Fruit fly (Drosophila melanogaster): ENCODE data around the gene ncd.

The ncd gene

DNA sequence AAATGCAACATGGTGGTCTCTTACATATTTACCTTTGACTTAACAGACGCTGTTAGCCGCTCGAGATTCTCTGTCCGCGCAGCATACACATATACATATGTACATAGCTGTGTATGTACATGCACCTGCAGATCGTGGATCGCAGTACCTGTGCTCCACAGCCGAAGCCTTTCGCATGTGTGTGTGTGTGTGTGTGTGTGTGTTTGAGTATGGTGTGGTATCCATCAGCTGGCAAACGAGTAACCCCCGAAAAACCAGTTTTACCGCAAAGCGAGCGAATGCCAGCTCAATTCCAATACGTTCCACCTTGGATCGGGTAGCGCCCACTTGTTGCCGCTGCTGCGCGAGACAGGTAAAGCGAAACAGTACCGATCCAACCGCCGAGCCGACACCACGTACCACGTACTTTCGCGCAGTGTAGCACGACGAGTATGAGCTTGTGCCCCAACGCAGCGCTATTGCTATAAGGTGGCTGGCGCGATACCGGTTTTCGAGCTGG is 34.4 kb upstream of the ncd start, which contains the start of gene Cad99C:
Cad99C (plus strand) TSS at position 365 of the 499 bp plus-strand sequence.
- TF ChIP-seq trh (GFP tag; optimal IDR thresholded peaks at IDR 0.05) (no peak), CG31224 (GFP tag; IDR thresholded peaks at IDR 0.05) (0 out of 2 replicates have a peak, but pooled peaks have one; percentile 15), esg (GFP tag; conservative IDR thresholded peaks at IDR 0.05) (peak; percentile 38; the same call in 1 of the 2 replicates), CG13894 (tag; optimal IDR thresholded peaks at IDR 0.05) (peak; percentile 69), CG34422 (GFP tag; IDR thresholded peaks at IDR 0.05) (0 out of 3 replicates have a peak, but pooled peaks have one; percentile 38), tll (GFP tag; optimal IDR thresholded peaks at IDR 0.05) (no peak), ftz-f1 (GFP tag; optimal IDR thresholded peaks at IDR 0.05) (peak; percentile 53), unc-4 (GFP tag; IDR thresholded peaks at IDR 0.05; ENCODE audit: partially characterized antibody) (peak; percentile 35; the same call in 1 of the 2 replicates), Lhr (GFP tag; optimal IDR thresholded peaks at IDR 0.05) (no peak), CG43689 (GFP tag; IDR thresholded peaks at IDR 0.05) (no peak), CG2889 (GFP tag; IDR thresholded peaks at IDR 0.05) (no peak), eve (GFP tag; optimal IDR thresholded peaks at IDR 0.05) (no peak), Opbp (GFP tag; IDR thresholded peaks at IDR 0.05; ENCODE audit: partially characterized antibody) (peak; percentile 57; the same call in 2 of the 3 replicates), Vsx1 (GFP tag; optimal IDR thresholded peaks at IDR 0.05) (peak; percentile 51), kni (GFP tag; optimal IDR thresholded peaks at IDR 0.05) (peak; percentile 95), CG17361 (GFP tag; IDR thresholded peaks at IDR 0.05) (no peak), pros (GFP tag; optimal IDR thresholded peaks at IDR 0.05) (peak; percentile 62), CG7963 (GFP tag; IDR thresholded peaks at IDR 0.05; ENCODE audit: partially characterized antibody) (0 out of 3 replicates have a peak, but pooled peaks have one; percentile 17), lbe (GFP tag; optimal IDR thresholded peaks at IDR 0.05) (peak; percentile 18), CG12769 (tag; optimal IDR thresholded peaks at IDR 0.05) (peak; percentile 50), MTF-1 (GFP tag; optimal IDR thresholded peaks at IDR 0.05; ENCODE audit: borderline replicate concordance) (no peak), kah (GFP tag; optimal IDR thresholded peaks at IDR 0.05) (peak; percentile 89), sna (GFP tag; IDR thresholded peaks at IDR 0.05; ENCODE audit: partially characterized antibody) (0 out of 2 replicates have a peak, but pooled peaks have one; percentile 43), CG1647 (GFP tag; optimal IDR thresholded peaks at IDR 0.05) (no peak), nom (GFP tag; optimal IDR thresholded peaks at IDR 0.05) (peak; percentile 50), CG17385 (GFP tag; optimal IDR thresholded peaks at IDR 0.05) (peak; percentile 1), mld (GFP tag; IDR thresholded peaks at IDR 0.05; ENCODE audit: partially characterized antibody) (0 out of 3 replicates have a peak, but pooled peaks have one; percentile 33), amos (GFP tag; IDR thresholded peaks at IDR 0.05; ENCODE audit: partially characterized antibody) (peak; percentile 39; the same call in 1 of the 2 replicates), btn (GFP tag; optimal IDR thresholded peaks at IDR 0.05) (no peak), Bgb (GFP tag; IDR thresholded peaks at IDR 0.05; ENCODE audit: partially characterized antibody) (peak; percentile 44; the same call in 1 of the 2 replicates), sr (GFP tag; IDR thresholded peaks at IDR 0.05) (peak; percentile 71; the same call in 2 of the 3 replicates), crp (GFP tag; optimal IDR thresholded peaks at IDR 0.05) (peak in 1 of 2 experiments; percentile 59), CG17612 (GFP tag; IDR thresholded peaks at IDR 0.05) (no peak), Med (GFP tag) (peak; percentile 78), Adf1 (GFP tag; IDR thresholded peaks at IDR 0.05) (peak; percentile 36; the same call in 1 of the 2 replicates), CG2199 (GFP tag; IDR thresholded peaks at IDR 0.05) (peak; percentile 84), CG10274 (GFP tag; optimal IDR thresholded peaks at IDR 0.05) (no peak), CG6175 (GFP tag; IDR thresholded peaks at IDR 0.05) (peak; percentile 86), chinmo (GFP tag; IDR thresholded peaks at IDR 0.05; ENCODE audit: partially characterized antibody) (peak; percentile 98), HLH54F (GFP tag; optimal IDR thresholded peaks at IDR 0.05) (no peak), Side (GFP tag; optimal IDR thresholded peaks at IDR 0.05) (peak; percentile 1), vfl (GFP tag; optimal IDR thresholded peaks at IDR 0.05) (no peak), pnt (GFP tag; optimal IDR thresholded peaks at IDR 0.05) (peak; percentile 1), CG12155 (GFP tag; optimal IDR thresholded peaks at IDR 0.05) (peak; percentile 24), D (optimal IDR thresholded peaks at IDR 0.05) (peak; percentile 68), D (GFP tag; optimal IDR thresholded peaks at IDR 0.05) (no peak), Doc2 (GFP tag; IDR thresholded peaks at IDR 0.05) (no peak), ATbp (GFP tag; optimal IDR thresholded peaks at IDR 0.05) (no peak)

Measured in whole organism, embryonic.